Fruit fly (Drosophila melanogaster): Measurements from ENCODE around the gene Met.

Met gene

DNA sequence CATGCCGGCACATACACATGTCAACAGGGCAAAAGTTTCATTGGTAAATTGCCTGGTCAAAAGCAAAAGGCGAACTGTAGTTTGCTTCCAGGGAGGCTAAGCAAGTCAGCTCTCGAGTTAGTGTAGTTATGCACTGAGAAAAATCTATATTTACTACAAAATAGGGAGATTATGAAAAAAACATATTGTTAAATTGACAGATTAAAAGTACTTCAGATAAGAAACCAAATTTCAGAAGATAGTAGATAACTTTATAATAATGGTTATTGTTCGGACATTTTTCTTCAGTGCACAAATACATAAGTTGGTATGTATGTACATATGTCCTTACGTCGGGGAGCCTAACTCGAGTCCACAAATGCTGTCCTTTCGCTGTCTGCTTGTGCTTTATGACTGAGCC, 41.2 kb downstream of the Met start (continued):
- TF ChIP-seq CG16779 (GFP tag; IDR thresholded peaks at IDR 0.05) = no peak
- TF ChIP-seq CG6791 (GFP tag; IDR thresholded peaks at IDR 0.05; ENCODE audit: partially characterized antibody) = no peak
- no peak for TF ChIP-seq ftz-f1 (GFP tag; optimal IDR thresholded peaks at IDR 0.05)
- no peak for TF ChIP-seq p53 (GFP tag; optimal IDR thresholded peaks at IDR 0.05)
- no peak for TF ChIP-seq Fer2 (tag; optimal IDR thresholded peaks at IDR 0.05)
- peak; percentile 66 for TF ChIP-seq phol (tag; optimal IDR thresholded peaks at IDR 0.05)
- TF ChIP-seq pita (GFP tag; optimal IDR thresholded peaks at IDR 0.05) = no peak
- TF ChIP-seq odd (GFP tag; optimal IDR thresholded peaks at IDR 0.05) = peak; percentile 12
- no peak for TF ChIP-seq Neu2 (GFP tag; optimal IDR thresholded peaks at IDR 0.05; ENCODE audit: borderline replicate concordance)
- TF ChIP-seq GATAe (GFP tag; conservative IDR thresholded peaks at IDR 0.05) = no peak

DNA sequence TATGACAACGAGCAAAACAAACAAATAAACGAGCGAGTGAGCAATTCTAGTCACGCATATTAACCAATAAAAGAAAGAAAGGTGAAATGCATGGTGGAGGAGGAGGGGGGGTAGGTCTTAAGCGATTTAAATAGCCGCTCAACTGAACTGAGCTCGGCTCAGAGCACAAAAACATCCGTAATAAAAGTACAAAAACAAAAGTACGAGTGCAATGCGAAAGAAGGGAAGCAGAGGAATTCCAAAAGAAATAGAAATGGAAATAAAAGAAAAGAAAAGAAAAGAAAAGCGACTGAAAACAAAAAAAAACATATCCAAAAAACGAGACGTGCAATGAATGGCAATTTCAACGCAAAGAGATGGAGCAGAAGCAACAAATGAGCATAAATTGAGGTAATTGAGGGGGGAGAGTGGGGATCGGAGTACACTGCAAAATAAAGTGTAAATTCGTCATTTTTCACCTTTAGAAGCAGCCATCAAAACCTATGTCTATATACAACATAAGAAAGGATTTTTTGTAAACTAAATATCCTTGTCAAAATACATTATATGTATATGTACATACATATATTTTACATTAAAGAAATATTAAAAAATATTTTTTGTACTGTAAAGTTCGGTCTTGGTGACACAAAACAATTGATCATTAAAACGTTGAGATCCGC, 42.4 kb downstream of the Met start:
- TF ChIP-seq CG14710 (tag; optimal IDR thresholded peaks at IDR 0.05) = peak; percentile 8
- TF ChIP-seq Hr51 (GFP tag; optimal IDR thresholded peaks at IDR 0.05) = peak in 1 of 2 experiments; percentile 40
- peak in 1 of 3 experiments; percentile 22 for TF ChIP-seq lola (GFP tag; optimal IDR thresholded peaks at IDR 0.05)
- TF ChIP-seq Sox100B (GFP tag; optimal IDR thresholded peaks at IDR 0.05) = peak; percentile 7
- TF ChIP-seq CG1792 (GFP tag; optimal IDR thresholded peaks at IDR 0.05) = no peak
- no peak for TF ChIP-seq Nf-YC (tag; optimal IDR thresholded peaks at IDR 0.05)
- TF ChIP-seq Dip3 (GFP tag; optimal IDR thresholded peaks at IDR 0.05) = no peak
- peak; percentile 65 for TF ChIP-seq gem (tag; optimal IDR thresholded peaks at IDR 0.05)
- TF ChIP-seq Med (GFP tag) = no peak
- peak; percentile 24; the same call in 1 of the 2 replicates for TF ChIP-seq Ptx1 (GFP tag; IDR thresholded peaks at IDR 0.05)
- TF ChIP-seq prd (optimal IDR thresholded peaks at IDR 0.05) = no peak
- TF ChIP-seq prd (GFP tag; IDR thresholded peaks at IDR 0.05) = peak; percentile 22; the same call in 1 of the 3 replicates
- no peak for TF ChIP-seq ken (GFP tag; IDR thresholded peaks at IDR 0.05)
- TF ChIP-seq grau (tag; optimal IDR thresholded peaks at IDR 0.05) = peak; percentile 43
- TF ChIP-seq CG8478 (optimal IDR thresholded peaks at IDR 0.05) = no peak
- TF ChIP-seq dmrt99B (tag; optimal IDR thresholded peaks at IDR 0.05) = peak; percentile 46
- TF ChIP-seq kni (GFP tag; optimal IDR thresholded peaks at IDR 0.05) = peak; percentile 46
- peak; percentile 45 for TF ChIP-seq Oli (tag; optimal IDR thresholded peaks at IDR 0.05)
- peak; percentile 2 for TF ChIP-seq CG15269 (tag; optimal IDR thresholded peaks at IDR 0.05)
- 0 out of 2 replicates have a peak, but pooled peaks have one; percentile 10 for TF ChIP-seq Rx (GFP tag; IDR thresholded peaks at IDR 0.05)
- peak; percentile 47 for TF ChIP-seq CG8388 (GFP tag; optimal IDR thresholded peaks at IDR 0.05)
- TF ChIP-seq oc (tag; optimal IDR thresholded peaks at IDR 0.05) = peak; percentile 12
- TF ChIP-seq CG1603 (tag; optimal IDR thresholded peaks at IDR 0.05) = peak; percentile 17
- peak; percentile 38; the same call in 1 of the 3 replicates for TF ChIP-seq dysf (GFP tag; IDR thresholded peaks at IDR 0.05)
- TF ChIP-seq peb (GFP tag; IDR thresholded peaks at IDR 0.05) = no peak
- TF ChIP-seq bbx (GFP tag; IDR thresholded peaks at IDR 0.05; ENCODE audit: partially characterized antibody) = no peak
- no peak for TF ChIP-seq vnd (GFP tag; IDR thresholded peaks at IDR 0.05; ENCODE audit: partially characterized antibody)
- TF ChIP-seq hth (optimal IDR thresholded peaks at IDR 0.05) = no peak
- TF ChIP-seq croc (GFP tag; conservative IDR thresholded peaks at IDR 0.05) = 0 out of 3 replicates have a peak, but pooled peaks have one; percentile 18
- peak; percentile 26; the same call in 1 of the 2 replicates for TF ChIP-seq sisA (GFP tag; IDR thresholded peaks at IDR 0.05)
- TF ChIP-seq Dek (tag; optimal IDR thresholded peaks at IDR 0.05) = no peak
- peak; percentile 6 for TF ChIP-seq Vsx1 (GFP tag; optimal IDR thresholded peaks at IDR 0.05)
- TF ChIP-seq trem (tag; optimal IDR thresholded peaks at IDR 0.05) = peak; percentile 28
- TF ChIP-seq Asciz (GFP tag; optimal IDR thresholded peaks at IDR 0.05) = peak; percentile 3
- TF ChIP-seq ATbp (GFP tag; optimal IDR thresholded peaks at IDR 0.05) = peak; percentile 24
- no peak for TF ChIP-seq CG4282 (GFP tag; optimal IDR thresholded peaks at IDR 0.05)
- peak; percentile 29 for TF ChIP-seq CG12391 (tag; optimal IDR thresholded peaks at IDR 0.05)
- peak; percentile 47 for TF ChIP-seq CG17359 (tag; optimal IDR thresholded peaks at IDR 0.05)
